Fruit fly (Drosophila melanogaster) whole organism, pupa: ENCODE results near the gene CG8507.
A peak's percentile ranks its signal among the peaks of the same experiment; 100 is the strongest.

Source experiments
- CG10348 ChIP-seq: fragments of 200-800 bp; sonication (Bioruptor generic); IDR thresholded peaks from 2 replicates; pipeline ENCODE4 v1.3.6; 2022; ENCODE audit warnings: missing biosample characterization, missing genetic modification characterization
- CG12605 ChIP-seq: fragments of 200-800 bp; sonication (Bioruptor generic); IDR thresholded peaks from 2 replicates; pipeline ENCODE4 v1.3.6; 2022; ENCODE audit warnings: missing biosample characterization, missing genetic modification characterization
- CG13204 ChIP-seq: fragments of 200-800 bp; sonication (Bioruptor generic); optimal IDR thresholded peaks from 2 replicates; lab custom pipeline; 2018; ENCODE audit warnings: missing biosample characterization, mild to moderate bottlenecking, missing genetic modification characterization, moderate library complexity
- CG14655 ChIP-seq: fragments of 200-800 bp; sonication (Bioruptor generic); optimal IDR thresholded peaks from 3 replicates; lab custom pipeline; 2017; ENCODE audit warnings: mild to moderate bottlenecking, missing biosample characterization, missing genetic modification reagents, missing genetic modification characterization
- CG15710 ChIP-seq: fragments of 200-800 bp; sonication (Bioruptor generic); optimal IDR thresholded peaks from 2 replicates; lab custom pipeline; 2018; ENCODE audit warnings: missing biosample characterization, mild to moderate bottlenecking, missing genetic modification characterization, moderate library complexity
- CG17806 ChIP-seq: fragments of 200-800 bp; sonication (Bioruptor generic); optimal IDR thresholded peaks from 2 replicates; lab custom pipeline; 2018; ENCODE audit warnings: missing biosample characterization, mild to moderate bottlenecking, missing genetic modification characterization, moderate library complexity
- CG32121 ChIP-seq: fragments of 200-800 bp; sonication (Bioruptor generic); IDR thresholded peaks from 2 replicates; pipeline ENCODE4 v1.3.6; 2022; ENCODE audit warnings: missing biosample characterization, missing genetic modification characterization
- CG34367 ChIP-seq: fragments of 200-800 bp; sonication (Bioruptor generic); optimal IDR thresholded peaks from 2 replicates; lab custom pipeline; 2018; ENCODE audit warnings: missing biosample characterization, mild to moderate bottlenecking, missing genetic modification characterization
- CG4496 ChIP-seq: fragments of 200-800 bp; sonication (Bioruptor generic); IDR thresholded peaks from 3 replicates; pipeline ENCODE4 v1.3.6; 2022; ENCODE audit warnings: missing biosample characterization, missing genetic modification characterization
- CG8159 ChIP-seq: fragments of 200-800 bp; sonication (Bioruptor generic); optimal IDR thresholded peaks from 3 replicates; lab custom pipeline; 2018; ENCODE audit warnings: missing biosample characterization, mild to moderate bottlenecking, missing genetic modification characterization, moderate library complexity
- CG8301 ChIP-seq: fragments of 200-800 bp; sonication (Bioruptor generic); optimal IDR thresholded peaks from 2 replicates; lab custom pipeline; 2018; ENCODE audit warnings: missing biosample characterization, mild to moderate bottlenecking, missing genetic modification characterization
- CG9948 ChIP-seq: fragments of 200-800 bp; sonication (Bioruptor generic); optimal IDR thresholded peaks from 2 replicates; lab custom pipeline; 2018; ENCODE audit warnings: missing biosample characterization, mild to moderate bottlenecking, missing genetic modification characterization, moderate library complexity
- D1 ChIP-seq: fragments of 200-800 bp; sonication (Bioruptor generic); optimal IDR thresholded peaks from 2 replicates; lab custom pipeline; 2018; ENCODE audit warnings: missing biosample characterization, mild to moderate bottlenecking, missing genetic modification characterization, moderate library complexity
- EcR ChIP-seq: fragments of 200-800 bp; sonication (Bioruptor generic); optimal IDR thresholded peaks from 3 replicates; lab custom pipeline; 2019; ENCODE audit warnings: missing biosample characterization, missing genetic modification characterization, mild to moderate bottlenecking, moderate library complexity, missing genetic modification reagents
- Ets98B ChIP-seq: fragments of 200-800 bp; sonication (Bioruptor generic); IDR thresholded peaks from 2 replicates; pipeline ENCODE4 v1.3.6; 2022; ENCODE audit warnings: missing biosample characterization, missing genetic modification characterization
- Pif1A ChIP-seq: fragments of 200-800 bp; sonication (Bioruptor generic); optimal IDR thresholded peaks from 3 replicates; lab custom pipeline; 2016; ENCODE audit warnings: missing biosample characterization, missing genetic modification characterization
- Pif1B ChIP-seq: fragments of 200-800 bp; sonication (Bioruptor generic); optimal IDR thresholded peaks from 3 replicates; lab custom pipeline; 2016; ENCODE audit warnings: missing biosample characterization, missing genetic modification characterization
- Snoo ChIP-seq: fragments of 200-800 bp; sonication (Bioruptor generic); optimal IDR thresholded peaks from 3 replicates; lab custom pipeline; 2017; ENCODE audit warnings: missing biosample characterization, mild to moderate bottlenecking, missing genetic modification characterization, inconsistent platforms
- fd96Ca ChIP-seq: fragments of 200-800 bp; sonication (Bioruptor generic); IDR thresholded peaks from 3 replicates; pipeline ENCODE4 v1.3.6; 2022; ENCODE audit warnings: missing biosample characterization, missing genetic modification characterization
- gl ChIP-seq: fragments of 200-800 bp; sonication (Bioruptor generic); optimal IDR thresholded peaks from 2 replicates; lab custom pipeline; 2018; ENCODE audit warnings: missing biosample characterization, mild to moderate bottlenecking, missing genetic modification characterization
- rn ChIP-seq: fragments of 200-800 bp; sonication (Bioruptor generic); IDR thresholded peaks from 2 replicates; pipeline ENCODE4 v1.3.6; 2022; ENCODE audit warnings: missing biosample characterization, missing genetic modification characterization

Gene CG8507

dm6 chr3R:9759360-9760191, 31.7 kb upstream of the CG8507 start, which contains the start of gene Mpi:
Gene Mpi (plus strand): TSS chr3R:9759622.
- TF ChIP-seq Snoo (tag; lab: Kevin White, UChicago), result peak; percentile 33
- TF ChIP-seq Pif1A, result no peak
- TF ChIP-seq CG8301 (tag; lab: Kevin White, UChicago), result no peak
- TF ChIP-seq CG10348 (GFP tag; lab: Robert Waterston, UW), result no peak
- no peak for TF ChIP-seq CG15710 (tag; lab: Kevin White, UChicago)
- TF ChIP-seq D1, result no peak
- peak; percentile 35; the same call in 1 of the 3 replicates for TF ChIP-seq CG4496 (GFP tag; lab: Robert Waterston, UW)
- TF ChIP-seq CG17806 (tag; lab: Kevin White, UChicago), result peak; percentile 18
- peak; percentile 64 for TF ChIP-seq EcR (GFP tag; lab: Kevin White, UChicago)
- TF ChIP-seq, all 21 proteins: peak for 4

dm6 chr3R:9762955-9763931, 28.0 kb upstream of the CG8507 start, which contains the start of the genes Snap24 and CG8478:
Gene Snap24 (minus strand): TSS chr3R:9763150.
Gene CG8478 (plus strand): TSS chr3R:9763650.
- no peak for TF ChIP-seq gl (tag; lab: Kevin White, UChicago)
- TF ChIP-seq Snoo (tag; lab: Kevin White, UChicago), result peak; percentile 12
- TF ChIP-seq CG8301 (tag; lab: Kevin White, UChicago), result no peak
- peak; percentile 28 for TF ChIP-seq CG9948 (tag; lab: Kevin White, UChicago)

dm6 chr3R:9767620-9768592, 23.4 kb upstream of the CG8507 start, which contains the start of gene Naa80:
Gene Naa80 (plus strand): TSS chr3R:9767834.
- TF ChIP-seq CG32121 (GFP tag; lab: Robert Waterston, UW) (no peak), Ets98B (GFP tag; lab: Robert Waterston, UW) (peak; percentile 52), CG14655 (GFP tag; lab: Kevin White, UChicago) (no peak), CG13204 (no peak), rn (peak; percentile 48; the same call in 1 of the 2 replicates), CG8301 (tag; lab: Kevin White, UChicago) (peak; percentile 32), Pif1A (peak; percentile 80), gl (tag; lab: Kevin White, UChicago) (peak; percentile 62), CG9948 (tag; lab: Kevin White, UChicago) (no peak), CG4496 (GFP tag; lab: Robert Waterston, UW) (peak; percentile 37; the same call in 1 of the 3 replicates), Snoo (tag; lab: Kevin White, UChicago) (peak; percentile 44), fd96Ca (GFP tag; lab: Robert Waterston, UW) (0 out of 3 replicates have a peak, but pooled peaks have one; percentile 39), CG34367 (tag; lab: Kevin White, UChicago) (peak; percentile 57), CG12605 (GFP tag; lab: Robert Waterston, UW) (no peak), D1 (no peak), CG10348 (GFP tag; lab: Robert Waterston, UW) (no peak), CG8159 (tag; lab: Kevin White, UChicago) (peak; percentile 15), Pif1B (no peak), EcR (GFP tag; lab: Kevin White, UChicago) (peak; percentile 79), CG17806 (tag; lab: Kevin White, UChicago) (peak; percentile 8), CG15710 (tag; lab: Kevin White, UChicago) (peak; percentile 41)

- no peak for TF ChIP-seq CG13204
- TF ChIP-seq gl (tag; lab: Kevin White, UChicago), result no peak
- TF ChIP-seq Pif1A, result no peak
- no peak for TF ChIP-seq D1
- no peak for TF ChIP-seq Snoo (tag; lab: Kevin White, UChicago)
- TF ChIP-seq fd96Ca (GFP tag; lab: Robert Waterston, UW), result no peak
- TF ChIP-seq CG9948 (tag; lab: Kevin White, UChicago), result no peak
- no peak for TF ChIP-seq rn
- TF ChIP-seq CG34367 (tag; lab: Kevin White, UChicago), result no peak
- TF ChIP-seq CG32121 (GFP tag; lab: Robert Waterston, UW), result no peak
- TF ChIP-seq Ets98B (GFP tag; lab: Robert Waterston, UW), result no peak
- TF ChIP-seq CG8301 (tag; lab: Kevin White, UChicago), result no peak
- no peak for TF ChIP-seq CG4496 (GFP tag; lab: Robert Waterston, UW)
- TF ChIP-seq CG8159 (tag; lab: Kevin White, UChicago), result no peak
- TF ChIP-seq CG14655 (GFP tag; lab: Kevin White, UChicago), result no peak
- no peak for TF ChIP-seq EcR (GFP tag; lab: Kevin White, UChicago)
Observed at dm6 chr3R:9768884-9769283, 22.4 kb upstream of the CG8507 start, which contains the start of gene MED6. Gene MED6 (minus strand): TSS chr3R:9768984.
